Fruit fly (Drosophila melanogaster) whole organism, embryonic: ENCODE measurements around the gene mio.
A peak's percentile ranks its signal among the peaks of the same experiment; 100 is the strongest.

ENCODE experiments used
- CG10147 ChIP-seq: fragments of 200-800 bp; sonication (Bioruptor generic); optimal IDR thresholded peaks from 2 replicates; lab custom pipeline; 2019; ENCODE audit warnings: missing biosample characterization, mild to moderate bottlenecking, missing genetic modification characterization, moderate library complexity
- CG10267 ChIP-seq: fragments of 200-800 bp; sonication (Bioruptor generic); optimal IDR thresholded peaks from 2 replicates; lab custom pipeline; 2018; ENCODE audit warnings: missing biosample characterization, mild to moderate bottlenecking, missing genetic modification characterization, moderate library complexity
- CG10959 ChIP-seq: fragments of 200-800 bp; sonication (Bioruptor generic); IDR thresholded peaks from 2 replicates; pipeline ENCODE4 v1.3.6; 2022; ENCODE audit warnings: missing biosample characterization, missing genetic modification characterization
- CG11504 ChIP-seq: fragments of 200-800 bp; sonication (Bioruptor generic); optimal IDR thresholded peaks from 3 replicates; lab custom pipeline; 2019; ENCODE audit warnings: missing biosample characterization, mild to moderate bottlenecking, missing genetic modification characterization, moderate library complexity
- CG12391 ChIP-seq: fragments of 200-800 bp; sonication (Bioruptor generic); optimal IDR thresholded peaks from 3 replicates; lab custom pipeline; 2018; ENCODE audit warnings: missing biosample characterization, mild to moderate bottlenecking, missing genetic modification characterization, moderate library complexity
- CG12659 ChIP-seq: fragments of 200-800 bp; sonication (Bioruptor generic); optimal IDR thresholded peaks from 3 replicates; lab custom pipeline; 2017; ENCODE audit warnings: mild to moderate bottlenecking, missing biosample characterization, missing genetic modification reagents, missing genetic modification characterization
- CG12744 ChIP-seq: fragments of 200-800 bp; sonication (Bioruptor generic); optimal IDR thresholded peaks from 2 replicates; lab custom pipeline; 2016; ENCODE audit warnings: missing biosample characterization, missing genetic modification characterization
- CG13123 ChIP-seq: fragments of 200-800 bp; sonication (Bioruptor generic); optimal IDR thresholded peaks from 2 replicates; lab custom pipeline; 2016; ENCODE audit warnings: missing biosample characterization, missing genetic modification characterization
- CG13894 ChIP-seq: fragments of 200-800 bp; sonication (Bioruptor generic); optimal IDR thresholded peaks from 3 replicates; lab custom pipeline; 2018; ENCODE audit warnings: missing biosample characterization, mild to moderate bottlenecking, missing genetic modification characterization, moderate library complexity
- CG14014 ChIP-seq: fragments of 200-800 bp; sonication (Bioruptor generic); IDR thresholded peaks from 2 replicates; pipeline ENCODE4 v1.3.6; 2022; ENCODE audit warnings: missing biosample characterization, missing genetic modification characterization
- CG2129 ChIP-seq: fragments of 200-800 bp; sonication (Bioruptor generic); IDR thresholded peaks from 2 replicates; pipeline ENCODE4 v1.3.6; 2022; ENCODE audit warnings: missing biosample characterization, missing genetic modification characterization; ENCODE audit not compliant: partially characterized antibody
- CG32767 ChIP-seq: fragments of 200-800 bp; sonication (Bioruptor generic); IDR thresholded peaks from 2 replicates; pipeline ENCODE4 v1.3.6; 2022; ENCODE audit warnings: missing biosample characterization, missing genetic modification characterization
- CG34376 ChIP-seq: fragments of 200-800 bp; sonication (Bioruptor generic); optimal IDR thresholded peaks from 2 replicates; lab custom pipeline; 2018; ENCODE audit warnings: missing biosample characterization, mild to moderate bottlenecking, missing genetic modification characterization
- CG6654 ChIP-seq: fragments of 200-800 bp; sonication (Bioruptor generic); optimal IDR thresholded peaks from 2 replicates; lab custom pipeline; 2017; ENCODE audit warnings: missing biosample characterization, mild to moderate bottlenecking, missing genetic modification characterization
- CG9437 ChIP-seq: fragments of 200-800 bp; sonication (Bioruptor generic); optimal IDR thresholded peaks from 2 replicates; lab custom pipeline; 2018; ENCODE audit warnings: missing biosample characterization, mild to moderate bottlenecking, missing genetic modification characterization
- D19B ChIP-seq: fragments of 200-800 bp; sonication (Bioruptor generic); optimal IDR thresholded peaks from 2 replicates; lab custom pipeline; 2017; ENCODE audit warnings: missing biosample characterization, mild to moderate bottlenecking, missing genetic modification characterization
- Dbx ChIP-seq: fragments of 200-800 bp; sonication (Bioruptor generic); IDR thresholded peaks from 3 replicates; pipeline ENCODE4 v1.3.6; 2022; ENCODE audit warnings: missing biosample characterization, missing genetic modification characterization
- Doc2 ChIP-seq: fragments of 200-800 bp; sonication (Bioruptor generic); IDR thresholded peaks from 2 replicates; pipeline ENCODE4 v1.3.6; 2022; ENCODE audit warnings: missing biosample characterization, missing genetic modification characterization
- Doc3 ChIP-seq: fragments of 200-800 bp; sonication (Bioruptor generic); IDR thresholded peaks from 3 replicates; pipeline ENCODE4 v1.3.6; 2022; ENCODE audit warnings: missing biosample characterization, missing genetic modification characterization; ENCODE audit not compliant: partially characterized antibody
- HLH4C ChIP-seq: fragments of 200-800 bp; sonication (Bioruptor generic); IDR thresholded peaks from 3 replicates; pipeline ENCODE4 v1.3.6; 2022; ENCODE audit warnings: missing biosample characterization, missing genetic modification characterization; ENCODE audit not compliant: partially characterized antibody
- MESR4 ChIP-seq: fragments of 200-800 bp; sonication (Bioruptor generic); optimal IDR thresholded peaks from 2 replicates; lab custom pipeline; 2018; ENCODE audit warnings: missing biosample characterization, mild to moderate bottlenecking, missing genetic modification characterization, moderate library complexity
- Max ChIP-seq: fragments of 200-800 bp; sonication (Bioruptor generic); optimal IDR thresholded peaks from 2 replicates; lab custom pipeline; 2016; ENCODE audit warnings: missing biosample characterization, mild to moderate bottlenecking, missing genetic modification characterization
- Med ChIP-seq: fragments of 200-800 bp; sonication (Bioruptor generic); peaks from one replicate; lab custom pipeline; 2016; ENCODE audit warnings: missing biosample characterization, missing genetic modification characterization, mild to moderate bottlenecking, inconsistent platforms, moderate library complexity
- NC2β ChIP-seq: fragments of 200-800 bp; sonication (Bioruptor generic); optimal IDR thresholded peaks from 2 replicates; lab custom pipeline; 2016; ENCODE audit warnings: missing biosample characterization, missing genetic modification characterization
- NFAT ChIP-seq: fragments of 200-800 bp; sonication (Bioruptor generic); IDR thresholded peaks from 2 replicates; pipeline ENCODE4 v1.3.6; 2022; ENCODE audit warnings: missing biosample characterization, missing genetic modification characterization
- Nf-YB ChIP-seq: fragments of 200-800 bp; sonication (Bioruptor generic); optimal IDR thresholded peaks from 3 replicates; lab custom pipeline; 2019; ENCODE audit warnings: missing biosample characterization, mild to moderate bottlenecking, missing genetic modification characterization, moderate library complexity
- Side ChIP-seq: fragments of 200-800 bp; sonication (Bioruptor generic); optimal IDR thresholded peaks from 2 replicates; lab custom pipeline; 2016; ENCODE audit warnings: missing biosample characterization, missing genetic modification characterization
- Sin3A ChIP-seq: fragments of >200 bp; optimal IDR thresholded peaks from 2 replicates; lab custom pipeline; 2018
- btn ChIP-seq: fragments of 200-800 bp; sonication (Bioruptor generic); optimal IDR thresholded peaks from 2 replicates; lab custom pipeline; 2016; ENCODE audit warnings: missing biosample characterization, missing genetic modification characterization
- crp ChIP-seq, 2 experiments: fragments of 200-800 bp; sonication (Bioruptor generic); optimal IDR thresholded peaks; 2 replicates in 1 of 2; 3 replicates in 1 of 2; lab custom pipeline; 2017; ENCODE audit warnings: missing biosample characterization in 2 of 2, missing genetic modification characterization in 2 of 2, mild to moderate bottlenecking in 1 of 2, moderate library complexity in 1 of 2
- dimm ChIP-seq: fragments of 200-800 bp; sonication (Bioruptor generic); IDR thresholded peaks from 2 replicates; pipeline ENCODE4 v1.3.6; 2022; ENCODE audit warnings: missing biosample characterization, missing genetic modification characterization
- disco-r ChIP-seq: fragments of 200-800 bp; sonication (Bioruptor generic); optimal IDR thresholded peaks from 2 replicates; lab custom pipeline; 2016; ENCODE audit warnings: missing biosample characterization, missing genetic modification characterization
- dm ChIP-seq: fragments of 200-800 bp; sonication (Bioruptor generic); optimal IDR thresholded peaks from 3 replicates; lab custom pipeline; 2016; ENCODE audit warnings: missing biosample characterization, missing genetic modification characterization
- dmrt99B ChIP-seq: fragments of 200-800 bp; sonication (Bioruptor generic); optimal IDR thresholded peaks from 2 replicates; lab custom pipeline; 2018; ENCODE audit warnings: missing biosample characterization, mild to moderate bottlenecking, missing genetic modification characterization, moderate library complexity
- en ChIP-seq: fragments of 200-800 bp; sonication (Bioruptor generic); optimal IDR thresholded peaks from 2 replicates; lab custom pipeline; 2016; ENCODE audit warnings: missing biosample characterization, missing genetic modification characterization
- gfzf ChIP-seq: fragments of 200-800 bp; sonication (Bioruptor generic); optimal IDR thresholded peaks from 2 replicates; lab custom pipeline; 2016; ENCODE audit warnings: missing biosample characterization, mild to moderate bottlenecking, missing genetic modification characterization, moderate library complexity
- grau ChIP-seq: fragments of 200-800 bp; optimal IDR thresholded peaks from 3 replicates; lab custom pipeline; 2019; ENCODE audit warnings: missing biosample characterization, mild to moderate bottlenecking, missing genetic modification characterization, moderate library complexity
- gsb-n ChIP-seq: fragments of 200-800 bp; sonication (Bioruptor generic); optimal IDR thresholded peaks from 3 replicates; lab custom pipeline; 2018; ENCODE audit warnings: missing biosample characterization, mild to moderate bottlenecking, missing genetic modification characterization
- h ChIP-seq: fragments of >200 bp; optimal IDR thresholded peaks from 2 replicates; lab custom pipeline; 2017
- klu ChIP-seq: fragments of 200-800 bp; sonication (Bioruptor generic); IDR thresholded peaks from 2 replicates; pipeline ENCODE4 v1.3.6; 2022; ENCODE audit warnings: missing biosample characterization, missing genetic modification characterization
- lbe ChIP-seq: fragments of 200-800 bp; sonication (Bioruptor generic); optimal IDR thresholded peaks from 2 replicates; lab custom pipeline; 2016; ENCODE audit warnings: missing biosample characterization, mild to moderate bottlenecking, missing genetic modification characterization
- lilli ChIP-seq: fragments of 200-800 bp; sonication (Bioruptor generic); optimal IDR thresholded peaks from 3 replicates; lab custom pipeline; 2016; ENCODE audit warnings: missing biosample characterization, missing genetic modification characterization
- lov ChIP-seq, 2 experiments: fragments of 200-800 bp in 1 of 2; fragments of >200 bp in 1 of 2; sonication (Bioruptor generic) in 1 of 2; IDR thresholded peaks in 1 of 2; optimal IDR thresholded peaks in 1 of 2; 2 replicates in 1 of 2; 3 replicates in 1 of 2; pipeline versions ENCODE4 v1.3.6 to Lab custom; 2017 to 2022; ENCODE audit warnings: missing biosample characterization in 1 of 2, missing genetic modification characterization in 1 of 2
- sd ChIP-seq: fragments of 200-800 bp; sonication (Bioruptor generic); optimal IDR thresholded peaks from 3 replicates; lab custom pipeline; 2018; ENCODE audit warnings: missing biosample characterization, mild to moderate bottlenecking, missing genetic modification characterization, moderate library complexity
- sens ChIP-seq: fragments of 200-800 bp; sonication (Bioruptor generic); peaks from one replicate; lab custom pipeline; 2016; ENCODE audit warnings: missing biosample characterization, missing genetic modification characterization
- sens-2 ChIP-seq: fragments of 200-800 bp; sonication (Bioruptor generic); IDR thresholded peaks from 2 replicates; pipeline ENCODE4 v1.3.6; 2022; ENCODE audit warnings: missing biosample characterization, missing genetic modification characterization
- slou ChIP-seq: fragments of 200-800 bp; sonication (Bioruptor generic); optimal IDR thresholded peaks from 3 replicates; lab custom pipeline; 2016; ENCODE audit warnings: missing biosample characterization, missing genetic modification characterization
- stwl ChIP-seq: fragments of 200-800 bp; sonication (Bioruptor generic); optimal IDR thresholded peaks from 3 replicates; lab custom pipeline; 2018; ENCODE audit warnings: missing biosample characterization, mild to moderate bottlenecking, missing genetic modification characterization, moderate library complexity
- tio ChIP-seq: fragments of 200-800 bp; sonication (Bioruptor generic); optimal IDR thresholded peaks from 2 replicates; lab custom pipeline; 2017; ENCODE audit warnings: missing biosample characterization, missing genetic modification characterization, inconsistent platforms

The mio gene

DNA sequence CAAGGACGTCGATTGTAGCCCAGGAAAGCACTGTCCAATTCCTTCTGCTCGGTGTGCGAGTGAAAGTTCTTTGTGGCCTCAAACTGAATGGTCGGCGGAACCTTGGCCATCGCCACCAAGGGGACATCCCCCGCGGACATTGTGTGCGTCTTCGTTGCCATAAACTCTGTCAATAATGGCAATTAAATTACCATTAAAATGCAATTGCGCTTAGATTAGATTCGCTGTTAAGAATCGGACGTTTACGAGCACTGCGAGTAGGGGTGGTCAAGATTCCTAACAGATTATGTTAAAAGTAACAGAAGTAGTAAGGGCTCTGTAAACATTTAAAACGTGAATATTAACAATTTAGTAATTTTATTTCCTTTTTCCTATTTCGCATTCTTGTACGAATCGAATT, 1.0 kb upstream of the mio start, which contains the start of gene daed (continued):
- TF ChIP-seq sens-2 (GFP tag; lab: Robert Waterston, UW) (no peak), CG10959 (GFP tag; lab: Robert Waterston, UW) (no peak), sens (GFP tag; lab: Kevin White, UChicago) (peak; percentile 8), CG34376 (peak; percentile 2), Doc3 (GFP tag; lab: Robert Waterston, UW) (no peak), klu (GFP tag; lab: Robert Waterston, UW) (no peak), CG10267 (peak; percentile 82), D19B (no peak), dmrt99B (no peak), Doc2 (GFP tag; lab: Robert Waterston, UW) (no peak), Med (GFP tag; lab: Kevin White, UChicago) (peak; percentile 79), grau (tag; lab: Kevin White, UChicago) (no peak), lbe (GFP tag; lab: Kevin White, UChicago) (peak; percentile 35), gfzf (no peak), lilli (GFP tag; lab: Kevin White, UChicago) (no peak), CG12744 (GFP tag; lab: Kevin White, UChicago) (no peak), stwl (tag; lab: Kevin White, UChicago) (peak; percentile 42)
- TF ChIP-seq, all 482 proteins: peak for 25

DNA sequence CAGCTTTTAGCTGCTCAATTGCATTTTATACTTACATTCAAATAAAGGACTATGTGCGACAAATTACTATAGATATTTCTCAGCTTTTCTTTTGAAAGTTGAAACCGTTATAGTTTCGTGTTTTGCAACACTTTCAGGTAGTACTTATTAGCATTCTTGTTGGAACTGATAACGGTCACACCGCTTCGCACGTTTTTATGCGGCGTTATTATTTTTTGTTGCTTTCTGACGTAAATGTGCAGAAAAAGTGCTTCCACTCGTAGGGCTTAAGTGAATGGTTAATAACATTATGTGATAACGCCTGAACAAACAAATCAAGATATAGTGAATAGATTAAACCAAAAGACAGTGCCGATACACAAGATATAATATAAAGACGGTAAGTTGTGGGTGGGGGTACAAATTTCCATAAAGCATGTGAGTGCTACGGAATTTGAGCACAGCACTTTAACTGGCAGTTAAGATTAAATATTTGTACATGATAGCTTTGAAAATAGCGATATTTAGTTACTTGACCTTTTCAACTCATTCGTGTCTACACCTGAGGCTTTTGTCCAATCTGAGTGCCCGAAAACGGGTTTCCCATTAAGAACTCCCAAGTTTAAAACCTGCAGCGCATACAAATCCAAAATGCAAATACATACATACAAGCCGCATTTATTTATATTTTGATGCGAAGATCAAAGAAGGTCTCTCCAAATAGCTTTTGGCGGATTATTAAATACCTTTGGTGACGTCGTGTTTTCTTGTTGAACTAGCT, 3.7 kb downstream of the mio start, which contains the start of gene papi:
papi (plus strand) TSS at position 176 of the 760 bp plus-strand sequence.
- TF ChIP-seq crp (GFP tag; optimal IDR thresholded peaks at IDR 0.05; lab: Kevin White, UChicago) (peak in 1 of 2 experiments; percentile 14), lov (optimal IDR thresholded peaks at IDR 0.05; lab: Kevin White, UChicago) (no peak), lov (GFP tag; IDR thresholded peaks at IDR 0.05; lab: Robert Waterston, UW) (no peak), sd (tag; lab: Kevin White, UChicago) (peak; percentile 75), gsb-n (tag; lab: Kevin White, UChicago) (no peak), dimm (GFP tag; lab: Robert Waterston, UW) (no peak), CG10147 (peak; percentile 32), CG14014 (GFP tag; lab: Robert Waterston, UW) (no peak), Side (GFP tag; lab: Kevin White, UChicago) (peak; percentile 23), CG13894 (tag; lab: Kevin White, UChicago) (peak; percentile 21), CG32767 (no peak), en (GFP tag; lab: Kevin White, UChicago) (no peak), NFAT (GFP tag; lab: Robert Waterston, UW) (no peak), Nf-YB (no peak), btn (no peak), Max (peak; percentile 69), h (lab: Kevin White, UChicago) (no peak), CG9437 (GFP tag; lab: Kevin White, UChicago) (peak; percentile 27), CG6654 (GFP tag; lab: Kevin White, UChicago) (no peak), tio (no peak), CG12391 (tag; lab: Kevin White, UChicago) (no peak), CG12659 (peak; percentile 54), CG11504 (tag; lab: Kevin White, UChicago) (no peak), slou (GFP tag; lab: Kevin White, UChicago) (no peak), CG13123 (GFP tag; lab: Kevin White, UChicago) (no peak), HLH4C (GFP tag; lab: Robert Waterston, UW) (0 out of 3 replicates have a peak, but pooled peaks have one; percentile 13), NC2β (no peak), MESR4 (GFP tag; lab: Kevin White, UChicago) (peak; percentile 62), disco-r (GFP tag; lab: Kevin White, UChicago) (no peak), CG2129 (GFP tag; lab: Robert Waterston, UW) (no peak), Dbx (GFP tag; lab: Robert Waterston, UW) (no peak), dm (GFP tag; lab: Kevin White, UChicago) (peak; percentile 67), Sin3A (peak; percentile 22)
